Fruit fly (Drosophila melanogaster): ENCODE results near the gene CG1677.
A peak's percentile ranks its signal among the peaks of the same experiment; 100 is the strongest.

CG1677 gene

dm6 chrX:7336962-7337844 is 68.4 kb downstream of the CG1677 start, which contains the start of gene CBP (continued):
- TF ChIP-seq CG10209 (GFP tag; optimal IDR thresholded peaks at IDR 0.05) (peak; percentile 98), usp (GFP tag; optimal IDR thresholded peaks at IDR 0.05) (no peak), gfzf (GFP tag; optimal IDR thresholded peaks at IDR 0.05) (peak; percentile 16), Fer2 (tag; optimal IDR thresholded peaks at IDR 0.05) (peak; percentile 90), NK7.1 (GFP tag; optimal IDR thresholded peaks at IDR 0.05) (peak; percentile 94), CG17186 (GFP tag; optimal IDR thresholded peaks at IDR 0.05) (peak; percentile 92), CG31224 (GFP tag; IDR thresholded peaks at IDR 0.05) (peak; percentile 89), HHEX (GFP tag; optimal IDR thresholded peaks at IDR 0.05) (peak; percentile 97), chif (GFP tag; optimal IDR thresholded peaks at IDR 0.05) (peak; percentile 96 to 99), chn (GFP tag; optimal IDR thresholded peaks at IDR 0.05) (peak; percentile 98), HLH4C (GFP tag; IDR thresholded peaks at IDR 0.05; ENCODE audit: partially characterized antibody) (0 out of 3 replicates have a peak, but pooled peaks have one; percentile 10), hth (optimal IDR thresholded peaks at IDR 0.05) (no peak), CG33213 (GFP tag; optimal IDR thresholded peaks at IDR 0.05) (peak; percentile 97), CG3838 (GFP tag; optimal IDR thresholded peaks at IDR 0.05) (peak; percentile 87), rib (GFP tag; IDR thresholded peaks at IDR 0.05) (no peak; the same call in none of the 2 replicates), CG8281 (tag; optimal IDR thresholded peaks at IDR 0.05) (peak; percentile 92), CG12219 (GFP tag; optimal IDR thresholded peaks at IDR 0.05) (peak; percentile 99), CG6813 (GFP tag; optimal IDR thresholded peaks at IDR 0.05) (peak; percentile 98), BtbVII (GFP tag; optimal IDR thresholded peaks at IDR 0.05) (peak; percentile 96), vnd (GFP tag; IDR thresholded peaks at IDR 0.05; ENCODE audit: partially characterized antibody) (no peak), h (optimal IDR thresholded peaks at IDR 0.05) (no peak), CG34224 (GFP tag; IDR thresholded peaks at IDR 0.05; ENCODE audit: partially characterized antibody) (no peak), ac (GFP tag; optimal IDR thresholded peaks at IDR 0.05) (peak; percentile 99), cad (GFP tag; optimal IDR thresholded peaks at IDR 0.05) (no peak), CG13894 (tag; optimal IDR thresholded peaks at IDR 0.05) (peak; percentile 93), CG4404 (GFP tag; IDR thresholded peaks at IDR 0.05) (peak; percentile 93), CG4730 (GFP tag; IDR thresholded peaks at IDR 0.05) (peak; percentile 93), B-H1 (GFP tag; IDR thresholded peaks at IDR 0.05) (peak; percentile 94), CG15011 (GFP tag; optimal IDR thresholded peaks at IDR 0.05) (peak; percentile 96), fd3F (GFP tag; optimal IDR thresholded peaks at IDR 0.05) (peak; percentile 94), CG2202 (tag; optimal IDR thresholded peaks at IDR 0.05) (peak; percentile 99), slou (GFP tag; optimal IDR thresholded peaks at IDR 0.05) (peak; percentile 92), CG14667 (GFP tag; IDR thresholded peaks at IDR 0.05) (peak; percentile 93), Stat92E (GFP tag; optimal IDR thresholded peaks at IDR 0.05) (peak in 1 of 3 experiments; percentile 96), Hmx (GFP tag; optimal IDR thresholded peaks at IDR 0.05) (peak; percentile 85), cwo (GFP tag; optimal IDR thresholded peaks at IDR 0.05) (peak; percentile 94), dan (GFP tag; IDR thresholded peaks at IDR 0.05) (peak; percentile 89; the same call in 1 of the 2 replicates), Asciz (GFP tag; optimal IDR thresholded peaks at IDR 0.05) (peak; percentile 98), CG12155 (GFP tag; optimal IDR thresholded peaks at IDR 0.05) (peak; percentile 93), CG31365 (tag; optimal IDR thresholded peaks at IDR 0.05) (peak; percentile 91), fru (optimal IDR thresholded peaks at IDR 0.05) (no peak), kah (GFP tag; optimal IDR thresholded peaks at IDR 0.05) (peak; percentile 95), tgo (GFP tag; IDR thresholded peaks at IDR 0.05) (peak; percentile 94), CG6175 (GFP tag; IDR thresholded peaks at IDR 0.05) (peak; percentile 82; the same call in 2 of the 3 replicates), jing (GFP tag; optimal IDR thresholded peaks at IDR 0.05) (peak; percentile 97), CG13123 (GFP tag; optimal IDR thresholded peaks at IDR 0.05) (peak; percentile 94), Elba2 (GFP tag; optimal IDR thresholded peaks at IDR 0.05) (peak; percentile 79), CG33557 (GFP tag; optimal IDR thresholded peaks at IDR 0.05) (peak; percentile 98), CG10565 (GFP tag; optimal IDR thresholded peaks at IDR 0.05) (peak; percentile 93)

Measured in whole organism, embryonic.